Worm (Caenorhabditis elegans): ENCODE measurements around the gene sad-1.

DNA sequence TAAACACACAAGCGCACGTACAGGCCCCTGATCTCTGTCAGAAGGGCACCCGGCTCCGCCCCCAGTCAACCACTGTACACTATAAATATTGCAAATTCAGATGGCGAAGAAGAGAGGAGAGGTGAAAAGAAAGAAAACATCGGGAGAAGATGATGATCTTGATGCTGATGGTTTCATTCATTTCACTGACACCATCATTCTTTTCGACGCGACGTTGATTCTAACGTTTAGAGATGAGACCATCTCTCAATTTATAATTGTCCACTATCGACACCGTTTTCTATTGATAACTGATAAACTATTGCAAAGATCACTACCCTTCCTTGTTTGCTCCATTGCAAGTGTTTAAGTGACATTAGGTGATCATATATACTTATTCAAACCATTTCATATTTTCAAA, 40.9 kb upstream of the sad-1 start:
- TF ChIP-seq nhr-12 (tag; optimal IDR thresholded peaks at IDR 0.05) (no peak), unc-62 (GFP tag; optimal IDR thresholded peaks at IDR 0.05) (no peak), ztf-11 (tag; optimal IDR thresholded peaks at IDR 0.05) (no peak), elt-3 (tag; optimal IDR thresholded peaks at IDR 0.05) (no peak), snpc-4 (tag; optimal IDR thresholded peaks at IDR 0.05) (no peak), sptf-1 (tag; optimal IDR thresholded peaks at IDR 0.05) (no peak), unc-39 (tag; optimal IDR thresholded peaks at IDR 0.05) (no peak), zip-8 (tag; optimal IDR thresholded peaks at IDR 0.05) (no peak), mep-1 (tag; optimal IDR thresholded peaks at IDR 0.05) (no peak), bed-3 (GFP tag; optimal IDR thresholded peaks at IDR 0.05) (no peak), sem-2 (GFP tag; optimal IDR thresholded peaks at IDR 0.05) (no peak), ceh-83 (GFP tag; optimal IDR thresholded peaks at IDR 0.05) (no peak), pha-4 (tag; optimal IDR thresholded peaks at IDR 0.05) (no peak), drap-1 (GFP tag; optimal IDR thresholded peaks at IDR 0.05) (no peak)
